Worm (Caenorhabditis elegans) whole organism, midembryonic: ENCODE data around the gene pho-14.
"Not testable (repeated sequence)": the region's sequence is repeated elsewhere in the genome, so short reads cannot be mapped to it uniquely, and the experiment has no call there.

Experiments used
- T22C8.4 ChIP-seq: fragments of 200-800 bp; sonication (Bioruptor generic); IDR thresholded peaks from 2 replicates; pipeline ENCODE4 v1.3.6; 2022; ENCODE audit warnings: missing genetic modification characterization, missing compliant biosample characterization
- cog-1 ChIP-seq: sonication (generic microtip); optimal IDR thresholded peaks from 2 replicates; lab custom pipeline; 2016; ENCODE audit warnings: missing genetic modification characterization, missing compliant biosample characterization
- flt-1 ChIP-seq: fragments of 200-800 bp; sonication (Bioruptor generic); IDR thresholded peaks from 2 replicates; pipeline ENCODE4 v1.3.6; 2022; ENCODE audit warnings: missing genetic modification characterization, missing compliant biosample characterization
- klf-2 ChIP-seq: fragments of 200-800 bp; sonication (Bioruptor generic); conservative IDR thresholded peaks from 2 replicates; pipeline ENCODE4 v1.3.6; 2022; ENCODE audit warnings: missing genetic modification reagents, missing genetic modification characterization, missing compliant biosample characterization
- med-1 ChIP-seq: sonication (generic microtip); optimal IDR thresholded peaks from 2 replicates; lab custom pipeline; 2017; ENCODE audit warnings: missing genetic modification characterization, mild to moderate bottlenecking, missing compliant biosample characterization, antibody characterized with exemption, missing genetic modification reagents; ENCODE audit not compliant: insufficient read depth
- ref-1 ChIP-seq: fragments of 200-800 bp; sonication (Bioruptor generic); conservative IDR thresholded peaks from 2 replicates; pipeline ENCODE4 v1.3.6; 2022; ENCODE audit warnings: missing genetic modification reagents, missing genetic modification characterization, missing compliant biosample characterization
- tab-1 ChIP-seq: fragments of 200-800 bp; sonication (Bioruptor generic); IDR thresholded peaks from 2 replicates; pipeline ENCODE4 v1.3.6; 2022; ENCODE audit warnings: missing genetic modification characterization, missing compliant biosample characterization
- ztf-23 ChIP-seq: fragments of 200-800 bp; sonication (Bioruptor generic); IDR thresholded peaks from 2 replicates; pipeline ENCODE4 v1.3.6; 2022; ENCODE audit warnings: missing genetic modification reagents, missing genetic modification characterization, missing compliant biosample characterization
- ztf-29 ChIP-seq: fragments of 200-800 bp; sonication (Bioruptor generic); IDR thresholded peaks from 2 replicates; pipeline ENCODE4 v1.3.6; 2022; ENCODE audit warnings: missing genetic modification reagents, missing genetic modification characterization, missing compliant biosample characterization

The pho-14 gene

ce11 chrII:1070875-1071274 is 29.7 kb downstream of the pho-14 start, which contains the start of gene K02E7.12:
K02E7.12 (plus strand) TSS chrII:1071175.
- TF ChIP-seq T22C8.4: no peak
- TF ChIP-seq klf-2 (GFP tag; lab: Robert Waterston, UW): no peak
- TF ChIP-seq flt-1 (GFP tag; lab: Robert Waterston, UW): no peak
- TF ChIP-seq med-1 (GFP tag; lab: Kevin White, UChicago): no peak
- no peak for TF ChIP-seq cog-1 (tag; lab: Kevin White, UChicago)
- no peak for TF ChIP-seq ztf-29 (GFP tag; lab: Robert Waterston, UW)
- TF ChIP-seq ref-1: no peak
- TF ChIP-seq ztf-23: no peak
- TF ChIP-seq tab-1 (GFP tag; lab: Robert Waterston, UW): no peak

- TF ChIP-seq ref-1 (no peak), cog-1 (tag; lab: Kevin White, UChicago) (no peak), tab-1 (GFP tag; lab: Robert Waterston, UW) (no peak), ztf-23 (no peak), med-1 (GFP tag; lab: Kevin White, UChicago) (no peak), ztf-29 (GFP tag; lab: Robert Waterston, UW) (no peak), T22C8.4 (no peak), flt-1 (GFP tag; lab: Robert Waterston, UW) (no peak), klf-2 (GFP tag; lab: Robert Waterston, UW) (no peak)
Measured at ce11 chrII:1066907-1067306, 33.7 kb downstream of the pho-14 start, which contains the start of gene K02E7.10. K02E7.10 (minus strand) TSS chrII:1067007.

- TF ChIP-seq ref-1: no peak
- no peak for TF ChIP-seq T22C8.4
- no peak for TF ChIP-seq flt-1 (GFP tag; lab: Robert Waterston, UW)
- TF ChIP-seq ztf-23: no peak
- TF ChIP-seq cog-1 (tag; lab: Kevin White, UChicago): no peak
- no peak for TF ChIP-seq med-1 (GFP tag; lab: Kevin White, UChicago)
- TF ChIP-seq ztf-29 (GFP tag; lab: Robert Waterston, UW): no peak
- TF ChIP-seq klf-2 (GFP tag; lab: Robert Waterston, UW): no peak
- no peak for TF ChIP-seq tab-1 (GFP tag; lab: Robert Waterston, UW)
Measured at ce11 chrII:1063926-1064325, 36.7 kb downstream of the pho-14 start.

ce11 chrII:1060702-1061101 is 39.9 kb downstream of the pho-14 start, which contains the start of gene btb-10:
btb-10 (minus strand) TSS chrII:1060802.
- not testable (repeated sequence) for TF ChIP-seq tab-1 (GFP tag; lab: Robert Waterston, UW); cog-1 (tag; lab: Kevin White, UChicago); T22C8.4

- TF ChIP-seq flt-1 (GFP tag; lab: Robert Waterston, UW): no peak
- TF ChIP-seq T22C8.4: no peak
- no peak for TF ChIP-seq tab-1 (GFP tag; lab: Robert Waterston, UW)
- no peak for TF ChIP-seq cog-1 (tag; lab: Kevin White, UChicago)
- TF ChIP-seq med-1 (GFP tag; lab: Kevin White, UChicago): no peak
- TF ChIP-seq ref-1: no peak
- TF ChIP-seq klf-2 (GFP tag; lab: Robert Waterston, UW): no peak
- TF ChIP-seq ztf-29 (GFP tag; lab: Robert Waterston, UW): no peak
- no peak for TF ChIP-seq ztf-23
Measured at ce11 chrII:1056844-1057243, 43.8 kb downstream of the pho-14 start.

- not testable (repeated sequence) for TF ChIP-seq ztf-23; ztf-29 (GFP tag; lab: Robert Waterston, UW); cog-1 (tag; lab: Kevin White, UChicago)
Measured at ce11 chrII:1054724-1055123, 45.9 kb downstream of the pho-14 start, which contains the start of gene K02E7.7. K02E7.7 (plus strand) TSS chrII:1055024.

ce11 chrII:1049849-1050248 is 50.8 kb downstream of the pho-14 start, which contains the start of gene fbxb-40:
fbxb-40 (minus strand) TSS chrII:1049949.
- TF ChIP-seq flt-1 (GFP tag; lab: Robert Waterston, UW): peak; percentile 47; the same call in 1 of the 2 replicates
- TF ChIP-seq ztf-23: no peak
